Worm (Caenorhabditis elegans) whole organism, late embryonic: ENCODE data around the gene C56G2.5.

ENCODE experiments used
- ceh-22 ChIP-seq: sonication (generic microtip); optimal IDR thresholded peaks from 2 replicates; lab custom pipeline; 2017; ENCODE audit warnings: missing biosample characterization, missing genetic modification characterization
- dmd-4 ChIP-seq: sonication (generic microtip); optimal IDR thresholded peaks from 2 replicates; lab custom pipeline; 2016; ENCODE audit warnings: borderline replicate concordance, missing genetic modification characterization, missing compliant biosample characterization
- fax-1 ChIP-seq: sonication (generic microtip); optimal IDR thresholded peaks from 2 replicates; lab custom pipeline; 2016; ENCODE audit warnings: missing genotype, missing genetic modification characterization, missing compliant biosample characterization
- fkh-10 ChIP-seq: fragments of 150-350 bp; optimal IDR thresholded peaks from 2 replicates; lab custom pipeline; 2014; ENCODE audit warnings: missing biosample characterization, missing genetic modification reagents, missing genetic modification characterization
- hlh-30 ChIP-seq: sonication (generic microtip); optimal IDR thresholded peaks from 2 replicates; lab custom pipeline; 2017; ENCODE audit warnings: antibody characterized with exemption, missing genetic modification characterization, missing compliant biosample characterization; ENCODE audit not compliant: insufficient read depth
- madf-2 ChIP-seq: sonication (generic microtip); optimal IDR thresholded peaks from 2 replicates; lab custom pipeline; 2017; ENCODE audit warnings: missing genetic modification characterization, missing compliant biosample characterization
- npax-4 ChIP-seq: sonication (generic microtip); optimal IDR thresholded peaks from 2 replicates; lab custom pipeline; 2016; ENCODE audit warnings: missing genetic modification characterization, missing compliant biosample characterization
- pha-2 ChIP-seq: sonication (generic microtip); optimal IDR thresholded peaks from 2 replicates; lab custom pipeline; 2017; ENCODE audit warnings: mild to moderate bottlenecking, missing genetic modification characterization, missing compliant biosample characterization
- sox-2 ChIP-seq: fragments of 200-800 bp; sonication (Bioruptor generic); IDR thresholded peaks from 2 replicates; pipeline ENCODE4 v1.3.6; 2022; ENCODE audit warnings: missing genetic modification reagents, missing genetic modification characterization, missing compliant biosample characterization
- unc-3 ChIP-seq, 2 experiments: fragments of 200-800 bp in 1 of 2; sonication (Bioruptor generic) in 1 of 2; sonication (generic microtip) in 1 of 2; conservative IDR thresholded peaks in 1 of 2; optimal IDR thresholded peaks in 1 of 2; 2 replicates each; pipeline versions ENCODE4 v1.3.6 to Lab custom; 2016 to 2022; ENCODE audit warnings: missing compliant biosample characterization in 2 of 2, missing genetic modification characterization in 2 of 2, missing genetic modification reagents in 1 of 2

- TF ChIP-seq fkh-10 = no peak
- no peak for TF ChIP-seq dmd-4 (tag; lab: Kevin White, UChicago)
- no peak for TF ChIP-seq fax-1
- TF ChIP-seq sox-2 = no peak
- TF ChIP-seq madf-2 = no peak
- TF ChIP-seq npax-4 (tag; lab: Kevin White, UChicago) = no peak
- TF ChIP-seq ceh-22 (tag; lab: Kevin White, UChicago) = no peak
- no peak for TF ChIP-seq pha-2
- TF ChIP-seq hlh-30 (tag; lab: Kevin White, UChicago) = no peak
- TF ChIP-seq unc-3 (GFP tag; conservative IDR thresholded peaks at IDR 0.05; lab: Robert Waterston, UW) = no peak
- no peak for TF ChIP-seq unc-3 (tag; optimal IDR thresholded peaks at IDR 0.05; lab: Kevin White, UChicago)
These were observed 25.9 kb downstream of the C56G2.5 start, which contains the start of gene F47D12.3 for ce11 chrIII:6298131-6298530.
